Fruit fly (Drosophila melanogaster): ENCODE results near the gene CG13857.

- TF ChIP-seq psq (optimal IDR thresholded peaks at IDR 0.05) (no peak), ttk (optimal IDR thresholded peaks at IDR 0.05) (no peak), h (optimal IDR thresholded peaks at IDR 0.05) (no peak)
Observed at dm6 chr3R:22410537-22411360, 16.8 kb upstream of the CG13857 start, which contains the start of the genes CG13850 and lqfR.

Measured in Kc167 (cell line).